Worm (Caenorhabditis elegans) whole organism, young adult: ENCODE data around the gene sod-3.

ENCODE experiments used
- ceh-100 ChIP-seq: fragments of 200-800 bp; sonication (Bioruptor generic); IDR thresholded peaks from 2 replicates; pipeline ENCODE4 v1.3.6; 2022; ENCODE audit warnings: missing genetic modification reagents, missing genetic modification characterization, missing compliant biosample characterization
- ceh-27 ChIP-seq: fragments of 200-800 bp; sonication (Bioruptor generic); optimal IDR thresholded peaks from 2 replicates; lab custom pipeline; 2018; ENCODE audit warnings: mild to moderate bottlenecking, missing genetic modification characterization, moderate library complexity, missing compliant biosample characterization

DNA sequence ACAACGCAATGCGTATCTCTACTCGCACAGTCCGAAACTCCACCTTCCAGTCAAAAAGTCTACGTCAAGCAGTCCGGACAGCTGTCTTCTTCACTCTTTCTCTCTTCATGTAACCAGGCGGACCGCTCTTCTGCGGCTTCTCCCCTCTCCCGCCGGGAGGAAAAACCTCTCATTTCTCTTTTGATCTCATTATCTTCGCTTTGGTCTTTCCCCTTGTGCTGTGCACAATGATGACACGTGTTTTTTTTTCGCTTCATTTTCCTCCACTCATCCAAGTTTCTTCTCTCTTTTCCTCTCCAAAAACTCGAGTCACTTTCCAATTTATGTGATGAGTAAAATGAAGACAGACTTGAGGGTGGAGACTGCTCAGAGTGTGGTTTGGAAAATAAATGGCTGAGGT is 49.6 kb upstream of the sod-3 start, which contains the start of gene F35B3.7:
- TF ChIP-seq ceh-27 (GFP tag; lab: Kevin White, UChicago) (no peak), ceh-100 (no peak)
